3 fruit fly cellular contexts compared by ENCODE assay signal in the genomic region with DNA sequence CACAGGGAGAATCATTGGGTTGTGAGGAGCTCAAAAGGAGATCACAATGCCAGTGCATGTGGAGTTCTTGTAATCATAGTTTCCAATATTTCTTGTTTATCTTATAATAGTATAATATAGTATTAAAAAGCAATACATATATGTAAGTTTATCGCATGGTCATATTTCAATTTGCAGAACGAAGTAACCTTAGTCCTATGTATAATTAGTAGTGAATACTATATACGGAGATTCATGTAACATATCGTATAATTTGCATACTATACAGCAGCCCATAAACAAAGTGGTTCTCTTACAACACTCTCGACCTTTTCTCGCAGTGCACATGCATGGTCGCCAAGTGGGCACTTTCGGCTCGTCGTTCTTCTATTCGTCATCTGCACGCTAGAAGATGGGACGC.
TF ChIP-seq lines count a peak whose summit lies in the region.

No protein-coding gene starts in this region.

TF ChIP-seq in whole organism, prepupa, 60 proteins besides CTCF, POLR2A, EP300 and RAD21:
- TF ChIP-seq dsx (GFP tag; optimal IDR thresholded peaks at IDR 0.05; lab: Kevin White, UChicago; ENCODE audit: poor library complexity, severe bottlenecking), result no peak
- no peak for TF ChIP-seq CG32006 (GFP tag; optimal IDR thresholded peaks at IDR 0.05; lab: Kevin White, UChicago)
- TF ChIP-seq CG34406 (GFP tag; optimal IDR thresholded peaks at IDR 0.05; lab: Kevin White, UChicago), result peak; percentile 9
- TF ChIP-seq cyc (GFP tag; optimal IDR thresholded peaks at IDR 0.05; lab: Kevin White, UChicago), result no peak
- peak; percentile 36 for TF ChIP-seq fd59A (GFP tag; optimal IDR thresholded peaks at IDR 0.05; lab: Kevin White, UChicago)
- no peak for TF ChIP-seq CG31627 (GFP tag; optimal IDR thresholded peaks at IDR 0.05; lab: Kevin White, UChicago)
- no peak for TF ChIP-seq CG8119 (GFP tag; IDR thresholded peaks at IDR 0.05; lab: Robert Waterston, UW)
- TF ChIP-seq CG11294 (GFP tag; IDR thresholded peaks at IDR 0.05; lab: Robert Waterston, UW), result no peak
- no peak for TF ChIP-seq vri (GFP tag; optimal IDR thresholded peaks at IDR 0.05; lab: Kevin White, UChicago)
- peak; percentile 45 for TF ChIP-seq CG10631 (GFP tag; optimal IDR thresholded peaks at IDR 0.05; lab: Kevin White, UChicago)
- TF ChIP-seq Gug (GFP tag; IDR thresholded peaks at IDR 0.05; lab: Robert Waterston, UW), result no peak
- TF ChIP-seq Eip78C (GFP tag; lab: Kevin White, UChicago), result peak; percentile 71
- peak; percentile 39 for TF ChIP-seq CG3032 (tag; optimal IDR thresholded peaks at IDR 0.05; lab: Kevin White, UChicago)
- TF ChIP-seq Sox14 (GFP tag; optimal IDR thresholded peaks at IDR 0.05; lab: Kevin White, UChicago), result no peak
- no peak for TF ChIP-seq esn (GFP tag; optimal IDR thresholded peaks at IDR 0.05; lab: Kevin White, UChicago)
- no peak for TF ChIP-seq net (GFP tag; optimal IDR thresholded peaks at IDR 0.05; lab: Kevin White, UChicago)
- TF ChIP-seq Ets96B (tag; optimal IDR thresholded peaks at IDR 0.05; lab: Kevin White, UChicago), result peak; percentile 42
- no peak for TF ChIP-seq CG9139 (GFP tag; optimal IDR thresholded peaks at IDR 0.05; lab: Kevin White, UChicago)
- peak; percentile 13 for TF ChIP-seq acj6 (GFP tag; optimal IDR thresholded peaks at IDR 0.05; lab: Kevin White, UChicago)
- peak; percentile 59 for TF ChIP-seq CG6808 (GFP tag; optimal IDR thresholded peaks at IDR 0.05; lab: Kevin White, UChicago)
- TF ChIP-seq CG3919 (GFP tag; optimal IDR thresholded peaks at IDR 0.05; lab: Kevin White, UChicago), result peak; percentile 25
- no peak for TF ChIP-seq fkh (GFP tag; optimal IDR thresholded peaks at IDR 0.05; lab: Kevin White, UChicago)
- peak in 1 of 2 experiments; percentile 48 for TF ChIP-seq ss (GFP tag; optimal IDR thresholded peaks at IDR 0.05; lab: Kevin White, UChicago)
- TF ChIP-seq CG6854 (GFP tag; optimal IDR thresholded peaks at IDR 0.05; lab: Kevin White, UChicago), result no peak
- no peak for TF ChIP-seq fd85E (GFP tag; optimal IDR thresholded peaks at IDR 0.05; lab: Kevin White, UChicago)
- TF ChIP-seq svp (GFP tag; lab: Kevin White, UChicago), result peak; percentile 45
- TF ChIP-seq CG16779 (tag; optimal IDR thresholded peaks at IDR 0.05; lab: Kevin White, UChicago), result no peak
- no peak for TF ChIP-seq CG15336 (GFP tag; IDR thresholded peaks at IDR 0.05; lab: Robert Waterston, UW)
- no peak for TF ChIP-seq lz (GFP tag; optimal IDR thresholded peaks at IDR 0.05; lab: Kevin White, UChicago)
- TF ChIP-seq spab (GFP tag; optimal IDR thresholded peaks at IDR 0.05; lab: Kevin White, UChicago), result peak; percentile 55
TF ChIP-seq in whole organism, prepupa: peak in this region for 12.

TF ChIP-seq in whole organism, pupa, 21 proteins besides CTCF, POLR2A, EP300 and RAD21:
- TF ChIP-seq CG14655 (GFP tag; optimal IDR thresholded peaks at IDR 0.05; lab: Kevin White, UChicago) (peak; percentile 55), CG17806 (tag; optimal IDR thresholded peaks at IDR 0.05; lab: Kevin White, UChicago) (peak; percentile 51), CG15710 (tag; optimal IDR thresholded peaks at IDR 0.05; lab: Kevin White, UChicago) (peak; percentile 36), gl (tag; optimal IDR thresholded peaks at IDR 0.05; lab: Kevin White, UChicago) (no peak), CG8301 (tag; optimal IDR thresholded peaks at IDR 0.05; lab: Kevin White, UChicago) (no peak), CG9948 (tag; optimal IDR thresholded peaks at IDR 0.05; lab: Kevin White, UChicago) (peak; percentile 65), CG34367 (tag; optimal IDR thresholded peaks at IDR 0.05; lab: Kevin White, UChicago) (peak; percentile 22), CG32121 (GFP tag; IDR thresholded peaks at IDR 0.05; lab: Robert Waterston, UW) (no peak)

TF ChIP-seq in whole organism, wandering third instar larva, 38 proteins besides CTCF, POLR2A, EP300 and RAD21:
- no peak for TF ChIP-seq OdsH (GFP tag; optimal IDR thresholded peaks at IDR 0.05; lab: Kevin White, UChicago)
- no peak for TF ChIP-seq fru (GFP tag; optimal IDR thresholded peaks at IDR 0.05; lab: Kevin White, UChicago)
- TF ChIP-seq CG9705 (GFP tag; optimal IDR thresholded peaks at IDR 0.05; lab: Kevin White, UChicago), result no peak
- TF ChIP-seq rgr (GFP tag; optimal IDR thresholded peaks at IDR 0.05; lab: Kevin White, UChicago), result no peak
- no peak for TF ChIP-seq CrebA (GFP tag; optimal IDR thresholded peaks at IDR 0.05; lab: Kevin White, UChicago; ENCODE audit: borderline replicate concordance)
- peak in 1 of 2 experiments; percentile 16 for TF ChIP-seq foxo (GFP tag; optimal IDR thresholded peaks at IDR 0.05; lab: Kevin White, UChicago)
- TF ChIP-seq sv (GFP tag; optimal IDR thresholded peaks at IDR 0.05; lab: Kevin White, UChicago), result no peak
- TF ChIP-seq dl (GFP tag; optimal IDR thresholded peaks at IDR 0.05; lab: Kevin White, UChicago; ENCODE audit: insufficient read depth in 1 of 2, partially characterized antibody in 2 of 2), result no peak
- no peak for TF ChIP-seq br (GFP tag; optimal IDR thresholded peaks at IDR 0.05; lab: Kevin White, UChicago)
- no peak for TF ChIP-seq Rel (GFP tag; optimal IDR thresholded peaks at IDR 0.05; lab: Kevin White, UChicago)
- TF ChIP-seq Rel (tag; optimal IDR thresholded peaks at IDR 0.05; lab: Kevin White, UChicago), result no peak
- TF ChIP-seq HLH106 (tag; optimal IDR thresholded peaks at IDR 0.05; lab: Kevin White, UChicago), result peak; percentile 7
- TF ChIP-seq lola (GFP tag; optimal IDR thresholded peaks at IDR 0.05; lab: Kevin White, UChicago), result no peak
- TF ChIP-seq h (GFP tag; optimal IDR thresholded peaks at IDR 0.05; lab: Kevin White, UChicago), result no peak
- TF ChIP-seq CG32264 (GFP tag; optimal IDR thresholded peaks at IDR 0.05; lab: Kevin White, UChicago), result no peak
- TF ChIP-seq Hnf4 (GFP tag; optimal IDR thresholded peaks at IDR 0.05; lab: Kevin White, UChicago), result no peak
- no peak for TF ChIP-seq Hr83 (GFP tag; optimal IDR thresholded peaks at IDR 0.05; lab: Kevin White, UChicago; ENCODE audit: poor library complexity, severe bottlenecking)
- TF ChIP-seq dsf (GFP tag; optimal IDR thresholded peaks at IDR 0.05; lab: Kevin White, UChicago; ENCODE audit: borderline replicate concordance), result no peak
- TF ChIP-seq psq (GFP tag; optimal IDR thresholded peaks at IDR 0.05; lab: Kevin White, UChicago), result peak; percentile 22
- TF ChIP-seq Abd-B (GFP tag; optimal IDR thresholded peaks at IDR 0.05; lab: Kevin White, UChicago), result no peak
- TF ChIP-seq Myc (optimal IDR thresholded peaks at IDR 0.05; lab: Kevin White, UChicago), result no peak
- no peak for TF ChIP-seq Sp1 (GFP tag; optimal IDR thresholded peaks at IDR 0.05; lab: Kevin White, UChicago)
- TF ChIP-seq usp (GFP tag; optimal IDR thresholded peaks at IDR 0.05; lab: Kevin White, UChicago), result no peak
- TF ChIP-seq Mio (GFP tag; optimal IDR thresholded peaks at IDR 0.05; lab: Kevin White, UChicago), result no peak
